Worm (Caenorhabditis elegans): ENCODE results near the gene irld-48.

irld-48 gene

ce11 chrII:2921860-2922259 lies 34.0 kb upstream of the irld-48 start:
- TF ChIP-seq set-16 (GFP tag; IDR thresholded peaks at IDR 0.05) (peak; percentile 66), ctbp-1 (GFP tag; IDR thresholded peaks at IDR 0.05) (no peak)

- TF ChIP-seq zfp-2 (tag; optimal IDR thresholded peaks at IDR 0.05) (no peak), ces-1 (GFP tag; optimal IDR thresholded peaks at IDR 0.05) (no peak), lin-1 (GFP tag; IDR thresholded peaks at IDR 0.05) (peak; percentile 10; the same call in 1 of the 2 replicates), hif-1 (tag; optimal IDR thresholded peaks at IDR 0.05) (peak in 1 of 2 experiments; percentile 3), fos-1 (tag; optimal IDR thresholded peaks at IDR 0.05) (no peak), daf-16 (GFP tag; optimal IDR thresholded peaks at IDR 0.05) (no peak), daf-16 (tag; optimal IDR thresholded peaks at IDR 0.05) (peak; percentile 33), nhr-111 (GFP tag; optimal IDR thresholded peaks at IDR 0.05) (no peak), hlh-30 (tag; optimal IDR thresholded peaks at IDR 0.05; ENCODE audit: insufficient read depth) (peak; percentile 45), dmd-6 (GFP tag; IDR thresholded peaks at IDR 0.05) (peak; percentile 41), nhr-28 (tag; optimal IDR thresholded peaks at IDR 0.05) (peak; percentile 17), pqm-1 (tag; optimal IDR thresholded peaks at IDR 0.05) (peak; percentile 41), saeg-2 (GFP tag; IDR thresholded peaks at IDR 0.05) (no peak), hlh-11 (tag; optimal IDR thresholded peaks at IDR 0.05) (peak; percentile 49), dve-1 (tag; optimal IDR thresholded peaks at IDR 0.05; ENCODE audit: insufficient read depth) (peak; percentile 57)
Observed at ce11 chrII:2922359-2922758, 33.5 kb upstream of the irld-48 start.

ce11 chrII:2922782-2923181 lies 33.1 kb upstream of the irld-48 start:
- TF ChIP-seq zip-2 (tag; optimal IDR thresholded peaks at IDR 0.05) (no peak), fkh-10 (GFP tag; optimal IDR thresholded peaks at IDR 0.05) (no peak), F49E8.2 (tag; optimal IDR thresholded peaks at IDR 0.05; ENCODE audit: borderline replicate concordance) (no peak), daf-16 (GFP tag; optimal IDR thresholded peaks at IDR 0.05) (no peak), daf-16 (tag; optimal IDR thresholded peaks at IDR 0.05) (no peak), attf-4 (tag; optimal IDR thresholded peaks at IDR 0.05) (no peak), Y75B8A.6 (GFP tag; IDR thresholded peaks at IDR 0.05) (no peak), unc-39 (tag; optimal IDR thresholded peaks at IDR 0.05) (no peak), egl-43 (GFP tag; IDR thresholded peaks at IDR 0.05) (no peak), mxl-2 (GFP tag; conservative IDR thresholded peaks at IDR 0.05) (no peak), hif-1 (tag; optimal IDR thresholded peaks at IDR 0.05) (no peak), nhr-77 (tag; optimal IDR thresholded peaks at IDR 0.05) (no peak), mxl-3 (GFP tag; optimal IDR thresholded peaks at IDR 0.05) (no peak), lin-1 (GFP tag; IDR thresholded peaks at IDR 0.05) (0 out of 2 replicates have a peak, but pooled peaks have one; percentile 2), nhr-10 (tag; optimal IDR thresholded peaks at IDR 0.05) (no peak), R02D3.7 (tag; optimal IDR thresholded peaks at IDR 0.05) (no peak), lin-38 (GFP tag; IDR thresholded peaks at IDR 0.05) (0 out of 2 replicates have a peak, but pooled peaks have one; percentile 23), dmd-9 (GFP tag; IDR thresholded peaks at IDR 0.05) (no peak), set-16 (GFP tag; IDR thresholded peaks at IDR 0.05) (peak; percentile 55), lim-7 (GFP tag; IDR thresholded peaks at IDR 0.05) (no peak)

ce11 chrII:2923617-2924016 lies 32.2 kb upstream of the irld-48 start, which contains the start of gene ZK355.2:
Gene ZK355.2, plus strand, starts transcription at chrII:2923917.
- no peak for TF ChIP-seq D1046.2 (GFP tag; IDR thresholded peaks at IDR 0.05)
- peak; percentile 5 for TF ChIP-seq pqm-1 (tag; optimal IDR thresholded peaks at IDR 0.05)
- no peak for TF ChIP-seq nhr-11 (tag; optimal IDR thresholded peaks at IDR 0.05)
- no peak for TF ChIP-seq ctbp-1 (GFP tag; IDR thresholded peaks at IDR 0.05)
- no peak for TF ChIP-seq daf-16 (GFP tag; optimal IDR thresholded peaks at IDR 0.05)
- TF ChIP-seq daf-16 (tag; optimal IDR thresholded peaks at IDR 0.05) = peak; percentile 8
- peak; percentile 34; the same call in 1 of the 2 replicates for TF ChIP-seq dmd-6 (GFP tag; IDR thresholded peaks at IDR 0.05)

- no peak for TF ChIP-seq unc-62 (GFP tag; optimal IDR thresholded peaks at IDR 0.05 in 1 of 2)
- no peak for TF ChIP-seq unc-62 (tag; optimal IDR thresholded peaks at IDR 0.05)
- TF ChIP-seq daf-16 (GFP tag; optimal IDR thresholded peaks at IDR 0.05) = no peak
- TF ChIP-seq daf-16 (tag; optimal IDR thresholded peaks at IDR 0.05) = no peak
- no peak for TF ChIP-seq attf-4 (tag; optimal IDR thresholded peaks at IDR 0.05)
- no peak for TF ChIP-seq ceh-20 (GFP tag; IDR thresholded peaks at IDR 0.05)
- no peak for TF ChIP-seq mdt-29 (GFP tag; IDR thresholded peaks at IDR 0.05)
- peak; percentile 13 for TF ChIP-seq aha-1 (tag)
- peak; percentile 69 for TF ChIP-seq set-16 (GFP tag; IDR thresholded peaks at IDR 0.05)
- no peak for TF ChIP-seq vab-7 (GFP tag; IDR thresholded peaks at IDR 0.05)
Observed at ce11 chrII:2925032-2925431, 30.8 kb upstream of the irld-48 start.

All from whole organism, L4 larva.